Worm (Caenorhabditis elegans) whole organism, L3 larva: ENCODE results near the gene C44C10.15.

ENCODE experiments used
- R02D3.7 ChIP-seq: fragments of 150-350 bp; optimal IDR thresholded peaks from 2 replicates; lab custom pipeline; 2014; ENCODE audit warnings: missing biosample characterization, missing genetic modification characterization
- ZK546.5 ChIP-seq: sonication (generic microtip); optimal IDR thresholded peaks from 2 replicates; lab custom pipeline; 2017; ENCODE audit warnings: missing biosample characterization, missing genetic modification characterization
- ama-1 ChIP-seq: fragments of 150-350 bp; optimal IDR thresholded peaks from 2 replicates; lab custom pipeline; 2018
- ceh-28 ChIP-seq: fragments of 150-350 bp; optimal IDR thresholded peaks from 2 replicates; lab custom pipeline; 2014; ENCODE audit warnings: missing biosample characterization, missing genetic modification reagents, missing genetic modification characterization
- daf-12 ChIP-seq: fragments of 150-350 bp; optimal IDR thresholded peaks from 2 replicates; lab custom pipeline; 2014; ENCODE audit warnings: missing biosample characterization, missing genetic modification reagents, missing genetic modification characterization
- egl-27 ChIP-seq: sonication (generic microtip); optimal IDR thresholded peaks from 4 replicates; lab custom pipeline; 2017; ENCODE audit warnings: missing biosample characterization, missing genetic modification reagents, missing genetic modification characterization
- elt-2 ChIP-seq: sonication (generic microtip); optimal IDR thresholded peaks from 2 replicates; lab custom pipeline; 2016; ENCODE audit warnings: missing genetic modification reagents, mild to moderate bottlenecking, missing genetic modification characterization, missing compliant biosample characterization
- eor-1 ChIP-seq, 2 experiments: fragments of 150-350 bp; optimal IDR thresholded peaks; 2 replicates each; lab custom pipeline; 2014 to 2018; ENCODE audit warnings: missing biosample characterization in 2 of 2, missing genetic modification characterization in 2 of 2
- fkh-2 ChIP-seq: fragments of 150-350 bp; optimal IDR thresholded peaks from 2 replicates; lab custom pipeline; 2014; ENCODE audit warnings: missing biosample characterization, missing genetic modification reagents, missing genetic modification characterization
- fos-1 ChIP-seq: fragments of 150-350 bp; optimal IDR thresholded peaks from 2 replicates; lab custom pipeline; 2014; ENCODE audit warnings: missing biosample characterization, missing genetic modification characterization
- hmg-11 ChIP-seq: sonication (generic microtip); optimal IDR thresholded peaks from 2 replicates; lab custom pipeline; 2016; ENCODE audit warnings: missing genetic modification characterization, missing compliant biosample characterization
- jun-1 ChIP-seq: fragments of 150-350 bp; optimal IDR thresholded peaks from 2 replicates; lab custom pipeline; 2014; ENCODE audit warnings: missing biosample characterization, missing genetic modification reagents, missing genetic modification characterization
- mml-1 ChIP-seq: fragments of 150-350 bp; sonication (generic microtip); optimal IDR thresholded peaks from 3 replicates; lab custom pipeline; 2014; ENCODE audit warnings: missing biosample characterization, missing genetic modification characterization
- nfya-1 ChIP-seq: sonication (generic microtip); optimal IDR thresholded peaks from 2 replicates; lab custom pipeline; 2017; ENCODE audit warnings: missing genetic modification characterization, mild to moderate bottlenecking, missing compliant biosample characterization, antibody characterized with exemption, moderate library complexity; ENCODE audit not compliant: insufficient read depth
- nhr-11 ChIP-seq: fragments of 150-350 bp; optimal IDR thresholded peaks from 2 replicates; lab custom pipeline; 2014; ENCODE audit warnings: missing biosample characterization, missing genetic modification characterization
- nhr-23 ChIP-seq: fragments of 150-350 bp; optimal IDR thresholded peaks from 2 replicates; lab custom pipeline; 2014; ENCODE audit warnings: missing biosample characterization, missing genetic modification reagents, missing genetic modification characterization
- nhr-25 ChIP-seq: sonication (generic microtip); optimal IDR thresholded peaks from 2 replicates; lab custom pipeline; 2017; ENCODE audit warnings: missing biosample characterization, missing genetic modification characterization
- nhr-43 ChIP-seq: sonication (generic microtip); optimal IDR thresholded peaks from 2 replicates; lab custom pipeline; 2016; ENCODE audit warnings: mild to moderate bottlenecking, missing genetic modification characterization, missing compliant biosample characterization; ENCODE audit not compliant: poor library complexity, severe bottlenecking
- nhr-67 ChIP-seq: fragments of 150-350 bp; optimal IDR thresholded peaks from 2 replicates; lab custom pipeline; 2014; ENCODE audit warnings: missing biosample characterization, missing genetic modification characterization
- nhr-77 ChIP-seq: fragments of 150-350 bp; optimal IDR thresholded peaks from 2 replicates; lab custom pipeline; 2014; ENCODE audit warnings: missing biosample characterization, missing genetic modification characterization
- pha-4 ChIP-seq: fragments of 150-350 bp; optimal IDR thresholded peaks from 2 replicates; lab custom pipeline; 2014; ENCODE audit warnings: missing biosample characterization, missing genetic modification reagents, missing genetic modification characterization
- pqm-1 ChIP-seq: fragments of 150-350 bp; optimal IDR thresholded peaks from 2 replicates; lab custom pipeline; 2017; ENCODE audit warnings: missing biosample characterization, missing genetic modification characterization, inconsistent platforms
- skn-1 ChIP-seq: fragments of 150-350 bp; optimal IDR thresholded peaks from 2 replicates; lab custom pipeline; 2014; ENCODE audit warnings: missing biosample characterization, missing genetic modification characterization
- snpc-4 ChIP-seq: fragments of 150-350 bp; optimal IDR thresholded peaks from 2 replicates; lab custom pipeline; 2014; ENCODE audit warnings: missing biosample characterization, missing genetic modification characterization
- unc-39 ChIP-seq: sonication (generic microtip); optimal IDR thresholded peaks from 4 replicates; lab custom pipeline; 2017; ENCODE audit warnings: missing biosample characterization, missing genetic modification characterization
- unc-62 ChIP-seq: fragments of 150-350 bp; sonication (generic microtip); optimal IDR thresholded peaks from 4 replicates; lab custom pipeline; 2014; ENCODE audit warnings: missing biosample characterization, missing genetic modification reagents, missing genetic modification characterization
- zag-1 ChIP-seq: fragments of 150-350 bp; optimal IDR thresholded peaks from 2 replicates; lab custom pipeline; 2014; ENCODE audit warnings: missing biosample characterization, missing genetic modification characterization
- ztf-11 ChIP-seq: fragments of 150-350 bp; optimal IDR thresholded peaks from 2 replicates; lab custom pipeline; 2014; ENCODE audit warnings: missing biosample characterization, missing genetic modification characterization
- ztf-4 ChIP-seq: fragments of 150-350 bp; optimal IDR thresholded peaks from 2 replicates; lab custom pipeline; 2014; ENCODE audit warnings: missing biosample characterization, missing genetic modification characterization

Gene C44C10.15

ce11 chrX:11725646-11726045 is 25.5 kb upstream of the C44C10.15 start:
- TF ChIP-seq nfya-1 (tag; lab: Kevin White, UChicago) (no peak), egl-27 (no peak), skn-1 (no peak), snpc-4 (tag; lab: Kevin White, UChicago) (no peak), nhr-23 (tag; lab: Kevin White, UChicago) (no peak), nhr-25 (tag; lab: Kevin White, UChicago) (no peak), eor-1 (tag; optimal IDR thresholded peaks at IDR 0.05; lab: Kevin White, UChicago) (no peak)
- TF ChIP-seq, all 47 proteins: peak for 0

- peak; percentile 87 for TF ChIP-seq elt-2
- no peak for TF ChIP-seq mml-1
- no peak for TF ChIP-seq ama-1
- TF ChIP-seq pha-4 (tag; lab: Kevin White, UChicago), result peak; percentile 80
- peak; percentile 54 for TF ChIP-seq pqm-1
These were observed 23.6 kb upstream of the C44C10.15 start, which contains the start of gene D1053.4 for ce11 chrX:11723781-11724201. D1053.4 (minus strand) TSS chrX:11723800.

- TF ChIP-seq nhr-25 (tag; lab: Kevin White, UChicago), result peak; percentile 53
- no peak for TF ChIP-seq eor-1 (tag; optimal IDR thresholded peaks at IDR 0.05; lab: Kevin White, UChicago)
- TF ChIP-seq ztf-11 (tag; lab: Kevin White, UChicago), result no peak
- no peak for TF ChIP-seq ceh-28 (tag; lab: Kevin White, UChicago)
- no peak for TF ChIP-seq ztf-4 (tag; lab: Kevin White, UChicago)
- no peak for TF ChIP-seq nhr-77 (tag; lab: Kevin White, UChicago)
These were observed 19.9 kb upstream of the C44C10.15 start for ce11 chrX:11720058-11720457.

- TF ChIP-seq unc-62 (GFP tag; lab: Kevin White, UChicago) (no peak), pha-4 (tag; lab: Kevin White, UChicago) (peak; percentile 58)
- TF ChIP-seq, all 47 proteins: peak for 1
These were observed 18.6 kb upstream of the C44C10.15 start for ce11 chrX:11718751-11719150.

- TF ChIP-seq nhr-43, result peak; percentile 4
- TF ChIP-seq ZK546.5, result no peak
- TF ChIP-seq nhr-11, result no peak
- no peak for TF ChIP-seq hmg-11 (tag; lab: Kevin White, UChicago)
These were observed 16.3 kb upstream of the C44C10.15 start, which contains the start of gene C44C10.9 for ce11 chrX:11716463-11716960. C44C10.9 (minus strand) TSS chrX:11716513.

- TF ChIP-seq fkh-2 (tag; lab: Kevin White, UChicago), result no peak
- TF ChIP-seq pha-4 (tag; lab: Kevin White, UChicago), result no peak
- TF ChIP-seq zag-1 (tag; lab: Kevin White, UChicago), result no peak
- no peak for TF ChIP-seq snpc-4 (tag; lab: Kevin White, UChicago)
- TF ChIP-seq unc-39, result no peak
- no peak for TF ChIP-seq R02D3.7
- no peak for TF ChIP-seq ztf-11 (tag; lab: Kevin White, UChicago)
- no peak for TF ChIP-seq unc-62 (GFP tag; lab: Kevin White, UChicago)
- no peak for TF ChIP-seq daf-12 (tag; lab: Kevin White, UChicago)
- no peak for TF ChIP-seq nhr-23 (tag; lab: Kevin White, UChicago)
- no peak for TF ChIP-seq jun-1 (tag; lab: Kevin White, UChicago)
- TF ChIP-seq fos-1 (tag; lab: Kevin White, UChicago), result no peak
- TF ChIP-seq nhr-67 (tag; lab: Kevin White, UChicago), result no peak
- TF ChIP-seq, all 47 proteins: peak for 0
These were observed 12.2 kb upstream of the C44C10.15 start, which contains the start of gene col-180 for ce11 chrX:11712230-11712853. col-180 (minus strand) TSS chrX:11712280.
